Worm (Caenorhabditis elegans) whole organism, early embryonic: ENCODE data around the gene VY10G11R.1.

Experiments
- ama-1 ChIP-seq: fragments of 150-350 bp; optimal IDR thresholded peaks from 2 replicates; lab custom pipeline; 2014
- ceh-13 ChIP-seq: fragments of 200-800 bp; sonication (Bioruptor generic); optimal IDR thresholded peaks from 2 replicates; lab custom pipeline; 2018; ENCODE audit warnings: mild to moderate bottlenecking, missing genetic modification characterization, missing compliant biosample characterization
- ceh-36 ChIP-seq: sonication (generic microtip); optimal IDR thresholded peaks from 2 replicates; lab custom pipeline; 2016; ENCODE audit warnings: missing genetic modification characterization, inconsistent platforms, missing compliant biosample characterization
- flt-1 ChIP-seq: fragments of 200-800 bp; sonication (Bioruptor generic); IDR thresholded peaks from 2 replicates; pipeline ENCODE4 v1.3.6; 2022; ENCODE audit warnings: missing genetic modification characterization, missing compliant biosample characterization
- sea-1 ChIP-seq: fragments of 200-800 bp; sonication (Bioruptor generic); conservative IDR thresholded peaks from 2 replicates; pipeline ENCODE4 v1.3.6; 2022; ENCODE audit warnings: missing genetic modification characterization, missing compliant biosample characterization
- tbx-11 ChIP-seq: fragments of 200-800 bp; sonication (Bioruptor generic); IDR thresholded peaks from 2 replicates; pipeline ENCODE4 v1.3.6; 2022; ENCODE audit warnings: missing genetic modification characterization, missing compliant biosample characterization

DNA sequence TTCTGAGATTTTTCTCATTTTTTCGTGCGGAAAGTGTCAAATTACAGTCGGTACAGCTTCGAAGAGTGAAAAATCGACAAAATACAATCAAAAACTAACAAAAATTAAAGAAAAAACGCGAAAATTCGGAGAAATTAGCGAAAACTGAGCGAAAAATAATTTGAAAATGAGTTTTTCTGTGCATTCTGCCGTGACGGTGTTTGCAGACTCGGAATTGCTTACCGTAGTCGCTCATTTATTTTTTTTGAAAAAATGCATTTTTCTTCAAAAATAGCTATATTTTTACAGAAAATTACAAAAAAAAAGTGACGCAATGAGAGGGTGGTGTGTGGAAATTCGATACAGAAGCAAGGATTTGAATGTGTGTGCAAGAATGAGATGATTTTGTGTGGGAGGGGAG, 32.3 kb upstream of the VY10G11R.1 start:
- no peak for TF ChIP-seq ama-1 (lab: Kevin White, UChicago)
- TF ChIP-seq flt-1: no peak
- no peak for TF ChIP-seq tbx-11 (GFP tag; lab: Robert Waterston, UW)
- no peak for TF ChIP-seq sea-1 (GFP tag; lab: Robert Waterston, UW)
- no peak for TF ChIP-seq ceh-13
- TF ChIP-seq ceh-36 (tag; lab: Kevin White, UChicago): no peak
